Fruit fly (Drosophila melanogaster) whole organism, embryonic: Measurements from ENCODE around the gene sv.

ENCODE experiments used
- Asciz ChIP-seq: fragments of 200-800 bp; sonication (Bioruptor generic); optimal IDR thresholded peaks from 2 replicates; lab custom pipeline; 2017; ENCODE audit warnings: missing biosample characterization, mild to moderate bottlenecking, missing genetic modification characterization, missing genetic modification reagents
- Atf-2 ChIP-seq: fragments of 200-800 bp; sonication (Bioruptor generic); optimal IDR thresholded peaks from 2 replicates; lab custom pipeline; 2016; ENCODE audit warnings: missing biosample characterization, missing genetic modification characterization
- B-H1 ChIP-seq: fragments of 200-800 bp; sonication (Bioruptor generic); IDR thresholded peaks from 3 replicates; pipeline ENCODE4 v1.3.6; 2022; ENCODE audit warnings: missing biosample characterization, missing genetic modification characterization
- CG10147 ChIP-seq: fragments of 200-800 bp; sonication (Bioruptor generic); optimal IDR thresholded peaks from 2 replicates; lab custom pipeline; 2019; ENCODE audit warnings: missing biosample characterization, mild to moderate bottlenecking, missing genetic modification characterization, moderate library complexity
- CG10462 ChIP-seq: fragments of 200-800 bp; sonication (Bioruptor generic); optimal IDR thresholded peaks from 2 replicates; lab custom pipeline; 2016; ENCODE audit warnings: missing biosample characterization, missing genetic modification characterization
- CG10959 ChIP-seq: fragments of 200-800 bp; sonication (Bioruptor generic); IDR thresholded peaks from 2 replicates; pipeline ENCODE4 v1.3.6; 2022; ENCODE audit warnings: missing biosample characterization, missing genetic modification characterization
- CG12299 ChIP-seq: fragments of 200-800 bp; sonication (Bioruptor generic); optimal IDR thresholded peaks from 2 replicates; lab custom pipeline; 2018; ENCODE audit warnings: missing biosample characterization, mild to moderate bottlenecking, missing genetic modification characterization
- CG14014 ChIP-seq: fragments of 200-800 bp; sonication (Bioruptor generic); IDR thresholded peaks from 2 replicates; pipeline ENCODE4 v1.3.6; 2022; ENCODE audit warnings: missing biosample characterization, missing genetic modification characterization
- CG17385 ChIP-seq: fragments of 200-800 bp; sonication (Bioruptor generic); optimal IDR thresholded peaks from 3 replicates; lab custom pipeline; 2018; ENCODE audit warnings: missing biosample characterization, mild to moderate bottlenecking, missing genetic modification characterization
- CG17568 ChIP-seq: fragments of 200-800 bp; sonication (Bioruptor generic); optimal IDR thresholded peaks from 2 replicates; lab custom pipeline; 2018; ENCODE audit warnings: missing biosample characterization, mild to moderate bottlenecking, missing genetic modification characterization, moderate library complexity
- CG17802 ChIP-seq: fragments of 200-800 bp; sonication (Bioruptor generic); optimal IDR thresholded peaks from 2 replicates; lab custom pipeline; 2018; ENCODE audit warnings: missing biosample characterization, mild to moderate bottlenecking, missing genetic modification characterization, moderate library complexity
- CG1832 ChIP-seq: fragments of 200-800 bp; sonication (Bioruptor generic); optimal IDR thresholded peaks from 2 replicates; lab custom pipeline; 2017; ENCODE audit warnings: missing biosample characterization, mild to moderate bottlenecking, missing genetic modification characterization, inconsistent platforms
- CG18619 ChIP-seq: fragments of 200-800 bp; sonication (Bioruptor generic); optimal IDR thresholded peaks from 3 replicates; lab custom pipeline; 2017; ENCODE audit warnings: missing biosample characterization, mild to moderate bottlenecking, missing genetic modification characterization
- CG2120 ChIP-seq: fragments of 200-800 bp; sonication (Bioruptor generic); optimal IDR thresholded peaks from 3 replicates; lab custom pipeline; 2016; ENCODE audit warnings: missing biosample characterization, missing genetic modification characterization
- CG2199 ChIP-seq: fragments of 200-800 bp; sonication (Bioruptor generic); IDR thresholded peaks from 3 replicates; pipeline ENCODE4 v1.3.6; 2022; ENCODE audit warnings: missing biosample characterization, missing genetic modification characterization
- CG32532 ChIP-seq: fragments of 200-800 bp; sonication (Bioruptor generic); IDR thresholded peaks from 2 replicates; pipeline ENCODE4 v1.3.6; 2022; ENCODE audit warnings: missing biosample characterization, missing genetic modification characterization
- CG3726 ChIP-seq: fragments of 200-800 bp; sonication (Bioruptor generic); IDR thresholded peaks from 3 replicates; pipeline ENCODE4, ENCODE4 v1.3.6; 2022; ENCODE audit warnings: missing biosample characterization, missing genetic modification characterization
- CG4360 ChIP-seq: fragments of 200-800 bp; sonication (Bioruptor generic); IDR thresholded peaks from 2 replicates; pipeline ENCODE4 v1.3.6; 2022; ENCODE audit warnings: missing biosample characterization, missing genetic modification characterization
- CG5180 ChIP-seq: fragments of 200-800 bp; sonication (Bioruptor generic); optimal IDR thresholded peaks from 3 replicates; lab custom pipeline; 2017; ENCODE audit warnings: missing biosample characterization, missing genetic modification characterization, mild to moderate bottlenecking, moderate library complexity, missing genetic modification reagents
- CG5245 ChIP-seq: fragments of 200-800 bp; sonication (Bioruptor generic); optimal IDR thresholded peaks from 3 replicates; lab custom pipeline; 2016; ENCODE audit warnings: missing biosample characterization, missing genetic modification characterization
- CG7928 ChIP-seq: fragments of 200-800 bp; sonication (Bioruptor generic); optimal IDR thresholded peaks from 2 replicates; lab custom pipeline; 2017; ENCODE audit warnings: missing biosample characterization, mild to moderate bottlenecking, missing genetic modification characterization
- CG8388 ChIP-seq: fragments of 200-800 bp; sonication (Bioruptor generic); optimal IDR thresholded peaks from 2 replicates; lab custom pipeline; 2019; ENCODE audit warnings: missing biosample characterization, mild to moderate bottlenecking, missing genetic modification characterization, moderate library complexity
- Drgx ChIP-seq: fragments of 200-800 bp; sonication (Bioruptor generic); IDR thresholded peaks from 2 replicates; pipeline ENCODE4 v1.3.6; 2022; ENCODE audit warnings: missing biosample characterization, missing genetic modification characterization
- E2f2 ChIP-seq: fragments of 200-800 bp; sonication (Bioruptor generic); IDR thresholded peaks from 2 replicates; pipeline ENCODE4 v1.3.6; 2022; ENCODE audit warnings: missing biosample characterization, missing genetic modification characterization
- Ets97D ChIP-seq: fragments of 200-800 bp; sonication (Bioruptor generic); optimal IDR thresholded peaks from 3 replicates; lab custom pipeline; 2016; ENCODE audit warnings: missing biosample characterization, missing genetic modification characterization
- Hsf ChIP-seq: fragments of 200-800 bp; sonication (Bioruptor generic); optimal IDR thresholded peaks from 3 replicates; lab custom pipeline; 2016; ENCODE audit warnings: missing biosample characterization, missing genetic modification characterization
- Sox102F ChIP-seq: fragments of 200-800 bp; sonication (Bioruptor generic); optimal IDR thresholded peaks from 2 replicates; lab custom pipeline; 2018; ENCODE audit warnings: missing biosample characterization, mild to moderate bottlenecking, missing genetic modification characterization, moderate library complexity
- Sry-δ ChIP-seq: fragments of 200-800 bp; sonication (Bioruptor generic); optimal IDR thresholded peaks from 2 replicates; lab custom pipeline; 2016; ENCODE audit warnings: missing biosample characterization, missing genetic modification characterization
- Ssrp ChIP-seq: fragments of 200-800 bp; sonication (Bioruptor generic); optimal IDR thresholded peaks from 2 replicates; lab custom pipeline; 2018; ENCODE audit warnings: missing biosample characterization, mild to moderate bottlenecking, missing genetic modification characterization, moderate library complexity
- Usf ChIP-seq: fragments of 200-800 bp; sonication (Bioruptor generic); optimal IDR thresholded peaks from 2 replicates; lab custom pipeline; 2017; ENCODE audit warnings: missing genotype, missing biosample characterization, missing genetic modification characterization
- Vsx1 ChIP-seq: fragments of 200-800 bp; sonication (Bioruptor generic); optimal IDR thresholded peaks from 2 replicates; lab custom pipeline; 2017; ENCODE audit warnings: missing biosample characterization, mild to moderate bottlenecking, missing genetic modification characterization, missing genetic modification reagents
- bowl ChIP-seq: fragments of 200-800 bp; sonication (Bioruptor generic); IDR thresholded peaks from 2 replicates; pipeline ENCODE4 v1.3.6; 2022; ENCODE audit warnings: missing biosample characterization, missing genetic modification characterization
- chm ChIP-seq: fragments of 200-800 bp; sonication (Bioruptor generic); IDR thresholded peaks from 2 replicates; pipeline ENCODE4 v1.3.6; 2022; ENCODE audit warnings: missing biosample characterization, missing genetic modification characterization
- chn ChIP-seq: fragments of 200-800 bp; sonication (Bioruptor generic); optimal IDR thresholded peaks from 2 replicates; lab custom pipeline; 2016; ENCODE audit warnings: missing biosample characterization, missing genetic modification characterization
- fd3F ChIP-seq: fragments of 200-800 bp; sonication (Bioruptor generic); optimal IDR thresholded peaks from 2 replicates; lab custom pipeline; 2018; ENCODE audit warnings: missing biosample characterization, mild to moderate bottlenecking, missing genetic modification characterization, moderate library complexity
- gce ChIP-seq: fragments of 200-800 bp; sonication (Bioruptor generic); IDR thresholded peaks from 3 replicates; pipeline ENCODE4 v1.3.6; 2022; ENCODE audit warnings: missing biosample characterization, missing genetic modification characterization
- gem ChIP-seq: fragments of 200-800 bp; sonication (Bioruptor generic); optimal IDR thresholded peaks from 2 replicates; lab custom pipeline; 2019; ENCODE audit warnings: missing biosample characterization, mild to moderate bottlenecking, missing genetic modification characterization, moderate library complexity
- grau ChIP-seq: fragments of 200-800 bp; optimal IDR thresholded peaks from 3 replicates; lab custom pipeline; 2019; ENCODE audit warnings: missing biosample characterization, mild to moderate bottlenecking, missing genetic modification characterization, moderate library complexity
- hb ChIP-seq: fragments of 200-800 bp; sonication (Bioruptor generic); IDR thresholded peaks from 3 replicates; pipeline ENCODE4 v1.3.6; 2022; ENCODE audit warnings: missing biosample characterization, missing genetic modification characterization; ENCODE audit not compliant: partially characterized antibody
- lmd ChIP-seq: fragments of 200-800 bp; sonication (Bioruptor generic); IDR thresholded peaks from 2 replicates; pipeline ENCODE4 v1.3.6; 2022; ENCODE audit warnings: missing biosample characterization, missing genetic modification characterization
- nau ChIP-seq: fragments of 200-800 bp; sonication (Bioruptor generic); optimal IDR thresholded peaks from 3 replicates; lab custom pipeline; 2017; ENCODE audit warnings: missing biosample characterization, mild to moderate bottlenecking, missing genetic modification characterization, missing genetic modification reagents
- onecut ChIP-seq: fragments of 200-800 bp; sonication (Bioruptor generic); IDR thresholded peaks from 2 replicates; pipeline ENCODE4 v1.3.6; 2022; ENCODE audit warnings: missing biosample characterization, missing genetic modification characterization
- otp ChIP-seq: fragments of 200-800 bp; sonication (Bioruptor generic); IDR thresholded peaks from 3 replicates; pipeline ENCODE4, ENCODE4 v1.3.6; 2022; ENCODE audit warnings: missing biosample characterization, missing genetic modification characterization
- row ChIP-seq: fragments of 200-800 bp; sonication (Bioruptor generic); IDR thresholded peaks from 3 replicates; pipeline ENCODE4 v1.3.6; 2022; ENCODE audit warnings: missing biosample characterization, missing genetic modification characterization
- sna ChIP-seq: fragments of 200-800 bp; sonication (Bioruptor generic); IDR thresholded peaks from 2 replicates; pipeline ENCODE4 v1.3.6; 2022; ENCODE audit warnings: missing biosample characterization, missing genetic modification characterization; ENCODE audit not compliant: partially characterized antibody
- tap ChIP-seq: fragments of 200-800 bp; optimal IDR thresholded peaks from 3 replicates; lab custom pipeline; 2019; ENCODE audit warnings: missing biosample characterization, mild to moderate bottlenecking, missing genetic modification characterization, moderate library complexity
- tna ChIP-seq: fragments of 200-800 bp; sonication (Bioruptor generic); IDR thresholded peaks from 2 replicates; pipeline ENCODE4 v1.3.6; 2022; ENCODE audit warnings: missing biosample characterization, missing genetic modification characterization; ENCODE audit not compliant: partially characterized antibody
- trem ChIP-seq: fragments of 200-800 bp; optimal IDR thresholded peaks from 3 replicates; lab custom pipeline; 2019; ENCODE audit warnings: missing biosample characterization, mild to moderate bottlenecking, missing genetic modification characterization, moderate library complexity
- trh ChIP-seq: fragments of 200-800 bp; sonication (Bioruptor generic); optimal IDR thresholded peaks from 2 replicates; lab custom pipeline; 2016; ENCODE audit warnings: missing biosample characterization, missing genetic modification characterization
- vfl ChIP-seq: fragments of 200-800 bp; sonication (Bioruptor generic); optimal IDR thresholded peaks from 2 replicates; lab custom pipeline; 2016; ENCODE audit warnings: missing biosample characterization, missing genetic modification characterization
- zen ChIP-seq: fragments of 200-800 bp; sonication (Bioruptor generic); optimal IDR thresholded peaks from 3 replicates; lab custom pipeline; 2018; ENCODE audit warnings: missing biosample characterization, mild to moderate bottlenecking, missing genetic modification characterization, moderate library complexity

sv gene

dm6 chr4:1051271-1051670 lies 37.3 kb upstream of the sv start (continued):
- no peak for TF ChIP-seq grau
- TF ChIP-seq sna (GFP tag; lab: Robert Waterston, UW), result no peak; the same call in 1 of the 2 replicates
- TF ChIP-seq CG5245 (GFP tag; lab: Kevin White, UChicago), result no peak
- peak; percentile 99 for TF ChIP-seq CG17802
- TF ChIP-seq zen, result peak; percentile 33
- no peak for TF ChIP-seq CG12299
- no peak for TF ChIP-seq Asciz
- TF ChIP-seq E2f2 (GFP tag; lab: Robert Waterston, UW), result no peak
- TF ChIP-seq nau (GFP tag; lab: Kevin White, UChicago), result no peak
- no peak for TF ChIP-seq CG3726
- no peak for TF ChIP-seq fd3F (GFP tag; lab: Kevin White, UChicago)
- no peak for TF ChIP-seq CG1832
- TF ChIP-seq CG2199 (GFP tag; lab: Robert Waterston, UW), result peak; percentile 93
- TF ChIP-seq Ets97D, result peak; percentile 65

dm6 chr4:1053653-1054163 lies 34.9 kb upstream of the sv start, which contains the start of gene CaMKII:
TSS of gene CaMKII (minus strand) at chr4:1053703.
- no peak for TF ChIP-seq CG18619 (GFP tag; lab: Kevin White, UChicago)
- no peak for TF ChIP-seq Drgx (GFP tag; lab: Robert Waterston, UW)
- no peak for TF ChIP-seq bowl (GFP tag; lab: Robert Waterston, UW)
- TF ChIP-seq B-H1 (GFP tag; lab: Robert Waterston, UW), result no peak
- TF ChIP-seq CG10147, result no peak
- peak; percentile 17 for TF ChIP-seq trem (tag; lab: Kevin White, UChicago)
- no peak for TF ChIP-seq lmd (GFP tag; lab: Robert Waterston, UW)
- TF ChIP-seq tna (GFP tag; lab: Robert Waterston, UW), result no peak
- TF ChIP-seq hb, result no peak
- no peak for TF ChIP-seq otp (GFP tag; lab: Robert Waterston, UW)
- TF ChIP-seq CG10462 (GFP tag; lab: Kevin White, UChicago), result no peak
- no peak for TF ChIP-seq Sox102F (GFP tag; lab: Kevin White, UChicago)
- TF ChIP-seq gem, result peak; percentile 67
- no peak for TF ChIP-seq Hsf (GFP tag; lab: Kevin White, UChicago)
- no peak for TF ChIP-seq CG8388 (GFP tag; lab: Kevin White, UChicago)
- no peak for TF ChIP-seq CG7928 (GFP tag; lab: Kevin White, UChicago)
- TF ChIP-seq CG17568 (GFP tag; lab: Kevin White, UChicago), result no peak
- TF ChIP-seq Atf-2 (GFP tag; lab: Kevin White, UChicago), result no peak
- TF ChIP-seq CG17385, result peak; percentile 22
- TF ChIP-seq sna (GFP tag; lab: Robert Waterston, UW), result no peak
- TF ChIP-seq CG2120 (GFP tag; lab: Kevin White, UChicago), result peak; percentile 36
- no peak for TF ChIP-seq Usf
- TF ChIP-seq chm (GFP tag; lab: Robert Waterston, UW), result no peak
- TF ChIP-seq trh (GFP tag; lab: Kevin White, UChicago), result no peak
- TF ChIP-seq Sry-δ (GFP tag; lab: Kevin White, UChicago), result no peak
- TF ChIP-seq CG4360 (GFP tag; lab: Robert Waterston, UW), result no peak
- no peak for TF ChIP-seq vfl
- no peak for TF ChIP-seq Ssrp
- TF ChIP-seq row (GFP tag; lab: Robert Waterston, UW), result peak; percentile 73
- TF ChIP-seq chn (GFP tag; lab: Kevin White, UChicago), result no peak
- TF ChIP-seq CG14014, result 0 out of 2 replicates have a peak, but pooled peaks have one; percentile 15
- TF ChIP-seq tap (tag; lab: Kevin White, UChicago), result peak; percentile 9
- peak; percentile 22; the same call in 1 of the 2 replicates for TF ChIP-seq onecut (GFP tag; lab: Robert Waterston, UW)
- no peak for TF ChIP-seq Vsx1 (GFP tag; lab: Kevin White, UChicago)
- no peak for TF ChIP-seq gce
- TF ChIP-seq CG10959 (GFP tag; lab: Robert Waterston, UW), result no peak
- no peak for TF ChIP-seq CG32532 (GFP tag; lab: Robert Waterston, UW)
- TF ChIP-seq CG5180 (GFP tag; lab: Kevin White, UChicago), result no peak
- TF ChIP-seq CG3726, result no peak
